Fruit fly (Drosophila melanogaster) whole organism, embryonic: Measurements from ENCODE around the gene CAH1.

Experiments
- Bdp1 ChIP-seq: fragments of 200-800 bp; sonication (Bioruptor generic); optimal IDR thresholded peaks from 3 replicates; lab custom pipeline; 2016; ENCODE audit warnings: missing biosample characterization, missing genetic modification characterization
- CG10431 ChIP-seq: fragments of 200-800 bp; sonication (Bioruptor generic); optimal IDR thresholded peaks from 3 replicates; lab custom pipeline; 2018; ENCODE audit warnings: missing biosample characterization, mild to moderate bottlenecking, missing genetic modification characterization
- CG11696 ChIP-seq: fragments of 200-800 bp; sonication (Bioruptor generic); IDR thresholded peaks from 2 replicates; pipeline ENCODE4 v1.3.6; 2022; ENCODE audit warnings: missing biosample characterization, missing genetic modification characterization
- CG12299 ChIP-seq: fragments of 200-800 bp; sonication (Bioruptor generic); optimal IDR thresholded peaks from 2 replicates; lab custom pipeline; 2018; ENCODE audit warnings: missing biosample characterization, mild to moderate bottlenecking, missing genetic modification characterization
- CG15073 ChIP-seq: fragments of 200-800 bp; sonication (Bioruptor generic); optimal IDR thresholded peaks from 2 replicates; lab custom pipeline; 2016; ENCODE audit warnings: missing biosample characterization, missing genetic modification characterization
- CG17802 ChIP-seq: fragments of 200-800 bp; sonication (Bioruptor generic); optimal IDR thresholded peaks from 2 replicates; lab custom pipeline; 2018; ENCODE audit warnings: missing biosample characterization, mild to moderate bottlenecking, missing genetic modification characterization, moderate library complexity
- CG17829 ChIP-seq: fragments of 200-800 bp; optimal IDR thresholded peaks from 2 replicates; lab custom pipeline; 2019; ENCODE audit warnings: missing biosample characterization, mild to moderate bottlenecking, missing genetic modification characterization, moderate library complexity
- CG17912 ChIP-seq: fragments of 200-800 bp; sonication (Bioruptor generic); optimal IDR thresholded peaks from 2 replicates; lab custom pipeline; 2018; ENCODE audit warnings: missing biosample characterization, mild to moderate bottlenecking, missing genetic modification characterization
- CG2875 ChIP-seq: fragments of 200-800 bp; sonication (Bioruptor generic); optimal IDR thresholded peaks from 2 replicates; lab custom pipeline; 2017; ENCODE audit warnings: missing biosample characterization, mild to moderate bottlenecking, missing genetic modification characterization, missing genetic modification reagents
- CG31224 ChIP-seq: fragments of 200-800 bp; sonication (Bioruptor generic); IDR thresholded peaks from 2 replicates; pipeline ENCODE4 v1.3.6; 2022; ENCODE audit warnings: missing biosample characterization, missing genetic modification characterization
- CG31441 ChIP-seq: fragments of 200-800 bp; sonication (Bioruptor generic); IDR thresholded peaks from 2 replicates; pipeline ENCODE4 v1.3.6; 2022; ENCODE audit warnings: missing biosample characterization, missing genetic modification characterization
- CG32767 ChIP-seq: fragments of 200-800 bp; sonication (Bioruptor generic); IDR thresholded peaks from 2 replicates; pipeline ENCODE4 v1.3.6; 2022; ENCODE audit warnings: missing biosample characterization, missing genetic modification characterization
- CG34376 ChIP-seq: fragments of 200-800 bp; sonication (Bioruptor generic); optimal IDR thresholded peaks from 2 replicates; lab custom pipeline; 2018; ENCODE audit warnings: missing biosample characterization, mild to moderate bottlenecking, missing genetic modification characterization
- CG4360 ChIP-seq: fragments of 200-800 bp; sonication (Bioruptor generic); IDR thresholded peaks from 2 replicates; pipeline ENCODE4 v1.3.6; 2022; ENCODE audit warnings: missing biosample characterization, missing genetic modification characterization
- CG4617 ChIP-seq: fragments of 200-800 bp; sonication (Bioruptor generic); optimal IDR thresholded peaks from 3 replicates; lab custom pipeline; 2016; ENCODE audit warnings: missing biosample characterization, missing genetic modification characterization, borderline replicate concordance
- CG4730 ChIP-seq: fragments of 200-800 bp; sonication (Bioruptor generic); IDR thresholded peaks from 2 replicates; pipeline ENCODE4 v1.3.6; 2022; ENCODE audit warnings: missing biosample characterization, missing genetic modification characterization
- CG4854 ChIP-seq: fragments of 200-800 bp; sonication (Bioruptor generic); optimal IDR thresholded peaks from 2 replicates; lab custom pipeline; 2016; ENCODE audit warnings: missing biosample characterization, missing genetic modification characterization, inconsistent platforms
- CG6683 ChIP-seq: fragments of 200-800 bp; sonication (Bioruptor generic); optimal IDR thresholded peaks from 2 replicates; lab custom pipeline; 2017; ENCODE audit warnings: missing biosample characterization, mild to moderate bottlenecking, missing genetic modification characterization, missing genetic modification reagents
- CG7372 ChIP-seq: fragments of 200-800 bp; sonication (Bioruptor generic); IDR thresholded peaks from 2 replicates; pipeline ENCODE4 v1.3.6; 2022; ENCODE audit warnings: missing biosample characterization, missing genetic modification characterization
- CG7556 ChIP-seq: fragments of 200-800 bp; sonication (Bioruptor generic); optimal IDR thresholded peaks from 2 replicates; lab custom pipeline; 2017; ENCODE audit warnings: missing biosample characterization, mild to moderate bottlenecking, missing genetic modification characterization
- CG7928 ChIP-seq: fragments of 200-800 bp; sonication (Bioruptor generic); optimal IDR thresholded peaks from 2 replicates; lab custom pipeline; 2017; ENCODE audit warnings: missing biosample characterization, mild to moderate bottlenecking, missing genetic modification characterization
- CG7963 ChIP-seq: fragments of 200-800 bp; sonication (Bioruptor generic); IDR thresholded peaks from 3 replicates; pipeline ENCODE4 v1.3.6; 2022; ENCODE audit warnings: missing biosample characterization, missing genetic modification characterization; ENCODE audit not compliant: partially characterized antibody
- CG9215 ChIP-seq: fragments of 200-800 bp; sonication (Bioruptor generic); IDR thresholded peaks from 2 replicates; pipeline ENCODE4 v1.3.6; 2022; ENCODE audit warnings: missing biosample characterization, missing genetic modification characterization
- CHES-1-like ChIP-seq: fragments of 200-800 bp; sonication (Bioruptor generic); optimal IDR thresholded peaks from 2 replicates; lab custom pipeline; 2016; ENCODE audit warnings: missing biosample characterization, missing genetic modification characterization
- Camta ChIP-seq: fragments of 200-800 bp; sonication (Bioruptor generic); optimal IDR thresholded peaks from 2 replicates; lab custom pipeline; 2016; ENCODE audit warnings: missing biosample characterization, missing genetic modification characterization
- Drgx ChIP-seq: fragments of 200-800 bp; sonication (Bioruptor generic); IDR thresholded peaks from 2 replicates; pipeline ENCODE4 v1.3.6; 2022; ENCODE audit warnings: missing biosample characterization, missing genetic modification characterization
- E2f2 ChIP-seq: fragments of 200-800 bp; sonication (Bioruptor generic); IDR thresholded peaks from 2 replicates; pipeline ENCODE4 v1.3.6; 2022; ENCODE audit warnings: missing biosample characterization, missing genetic modification characterization
- Elba2 ChIP-seq: fragments of 200-800 bp; sonication (Bioruptor generic); optimal IDR thresholded peaks from 3 replicates; lab custom pipeline; 2016; ENCODE audit warnings: missing biosample characterization, missing genetic modification characterization
- Fer2 ChIP-seq: fragments of 200-800 bp; sonication (Bioruptor generic); optimal IDR thresholded peaks from 2 replicates; lab custom pipeline; 2018; ENCODE audit warnings: missing biosample characterization, mild to moderate bottlenecking, missing genetic modification characterization, moderate library complexity
- HLH54F ChIP-seq: fragments of 200-800 bp; sonication (Bioruptor generic); optimal IDR thresholded peaks from 3 replicates; lab custom pipeline; 2016; ENCODE audit warnings: missing biosample characterization, missing genetic modification characterization
- Nf-YC ChIP-seq: fragments of 200-800 bp; optimal IDR thresholded peaks from 3 replicates; lab custom pipeline; 2019; ENCODE audit warnings: missing biosample characterization, mild to moderate bottlenecking, missing genetic modification characterization, moderate library complexity
- NfI ChIP-seq: fragments of 200-800 bp; sonication (Bioruptor generic); optimal IDR thresholded peaks from 3 replicates; lab custom pipeline; 2018; ENCODE audit warnings: missing biosample characterization, mild to moderate bottlenecking, missing genetic modification characterization, moderate library complexity
- Opbp ChIP-seq: fragments of 200-800 bp; sonication (Bioruptor generic); IDR thresholded peaks from 3 replicates; pipeline ENCODE4 v1.3.6; 2022; ENCODE audit warnings: missing biosample characterization, missing genetic modification characterization; ENCODE audit not compliant: partially characterized antibody
- Rfx ChIP-seq: fragments of 200-800 bp; sonication (Bioruptor generic); IDR thresholded peaks from 2 replicates; pipeline ENCODE4 v1.3.6; 2022; ENCODE audit warnings: missing biosample characterization, missing genetic modification characterization
- Scr ChIP-seq: fragments of 200-800 bp; sonication (Bioruptor generic); IDR thresholded peaks from 2 replicates; pipeline ENCODE4 v1.3.6; 2022; ENCODE audit warnings: missing biosample characterization, missing genetic modification characterization; ENCODE audit not compliant: partially characterized antibody
- ci ChIP-seq: fragments of 200-800 bp; sonication (Bioruptor generic); IDR thresholded peaks from 3 replicates; pipeline ENCODE4 v1.3.6; 2022; ENCODE audit warnings: missing biosample characterization, missing genetic modification characterization
- corto ChIP-seq: fragments of 200-800 bp; sonication (Bioruptor generic); optimal IDR thresholded peaks from 2 replicates; lab custom pipeline; 2016; ENCODE audit warnings: missing biosample characterization, mild to moderate bottlenecking, missing genetic modification characterization, moderate library complexity
- da ChIP-seq: fragments of 200-800 bp; sonication (Bioruptor generic); optimal IDR thresholded peaks from 2 replicates; lab custom pipeline; 2016; ENCODE audit warnings: missing biosample characterization, missing genetic modification characterization
- gsb ChIP-seq: fragments of 200-800 bp; sonication (Bioruptor generic); IDR thresholded peaks from 2 replicates; pipeline ENCODE4 v1.3.6; 2022; ENCODE audit warnings: missing biosample characterization, missing genetic modification characterization
- her ChIP-seq: fragments of 200-800 bp; sonication (Bioruptor generic); optimal IDR thresholded peaks from 2 replicates; lab custom pipeline; 2016; ENCODE audit warnings: missing biosample characterization, missing genetic modification characterization
- jigr1 ChIP-seq: fragments of 200-800 bp; sonication (Bioruptor generic); IDR thresholded peaks from 3 replicates; pipeline ENCODE4 v1.3.6; 2022; ENCODE audit warnings: missing biosample characterization, missing genetic modification characterization
- lola ChIP-seq, 3 experiments: fragments of >200 bp in 2 of 3; fragments of 200-800 bp in 1 of 3; sonication (Bioruptor generic) in 1 of 3; optimal IDR thresholded peaks; 2 replicates each; lab custom pipeline; 2017 to 2019; ENCODE audit warnings: missing biosample characterization in 3 of 3, missing genetic modification characterization in 3 of 3, mild to moderate bottlenecking in 1 of 3, moderate library complexity in 1 of 3
- oc ChIP-seq: fragments of 200-800 bp; sonication (Bioruptor generic); optimal IDR thresholded peaks from 2 replicates; lab custom pipeline; 2018; ENCODE audit warnings: missing biosample characterization, mild to moderate bottlenecking, missing genetic modification characterization, moderate library complexity
- phol ChIP-seq: fragments of 200-800 bp; sonication (Bioruptor generic); optimal IDR thresholded peaks from 3 replicates; lab custom pipeline; 2018; ENCODE audit warnings: missing biosample characterization, mild to moderate bottlenecking, missing genetic modification characterization, moderate library complexity
- pum ChIP-seq: fragments of 200-800 bp; sonication (Bioruptor generic); optimal IDR thresholded peaks from 2 replicates; lab custom pipeline; 2016; ENCODE audit warnings: missing biosample characterization, missing genetic modification characterization
- rib ChIP-seq: fragments of 200-800 bp; sonication (Bioruptor generic); IDR thresholded peaks from 2 replicates; pipeline ENCODE4 v1.3.6; 2022; ENCODE audit warnings: missing biosample characterization, missing genetic modification characterization
- sim ChIP-seq: fragments of 200-800 bp; sonication (Bioruptor generic); IDR thresholded peaks from 2 replicates; pipeline ENCODE4 v1.3.6; 2022; ENCODE audit warnings: missing biosample characterization, missing genetic modification characterization
- sna ChIP-seq: fragments of 200-800 bp; sonication (Bioruptor generic); IDR thresholded peaks from 2 replicates; pipeline ENCODE4 v1.3.6; 2022; ENCODE audit warnings: missing biosample characterization, missing genetic modification characterization; ENCODE audit not compliant: partially characterized antibody
- toy ChIP-seq: fragments of 200-800 bp; sonication (Bioruptor generic); IDR thresholded peaks from 2 replicates; pipeline ENCODE4 v1.3.6; 2022; ENCODE audit warnings: missing biosample characterization, missing genetic modification characterization
- twi ChIP-seq: fragments of 200-800 bp; optimal IDR thresholded peaks from 2 replicates; lab custom pipeline; 2019; ENCODE audit warnings: missing biosample characterization, mild to moderate bottlenecking, missing genetic modification characterization, moderate library complexity
- vnd ChIP-seq: fragments of 200-800 bp; sonication (Bioruptor generic); IDR thresholded peaks from 3 replicates; pipeline ENCODE4 v1.3.6; 2022; ENCODE audit warnings: missing biosample characterization, missing genetic modification characterization; ENCODE audit not compliant: partially characterized antibody

CAH1 gene

DNA sequence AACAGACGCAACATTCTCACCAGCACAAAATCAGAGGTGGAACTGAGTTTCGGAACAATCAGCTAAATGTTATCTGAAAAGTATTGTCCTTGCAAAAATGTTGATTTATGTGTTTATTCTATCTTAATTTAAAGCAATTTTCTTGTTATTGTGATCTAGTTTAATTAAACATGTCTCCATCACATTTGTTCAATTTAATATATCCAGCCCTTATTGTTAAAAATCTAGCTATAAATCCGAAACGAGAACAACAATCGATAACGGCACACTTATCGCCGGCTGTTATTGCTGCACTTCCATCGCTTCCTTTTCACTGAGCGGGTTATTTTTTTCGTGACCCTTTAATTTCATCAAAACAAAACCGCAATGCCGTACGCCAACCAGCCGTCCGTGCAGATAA lies 29.6 kb downstream of the CAH1 start, which contains the start of the genes GatC, PolG2 and Polr2C (continued):
- no peak for TF ChIP-seq CG2875 (GFP tag; lab: Kevin White, UChicago)
- no peak for TF ChIP-seq Drgx (GFP tag; lab: Robert Waterston, UW)
- TF ChIP-seq CG17829, result peak; percentile 53
- peak; percentile 73 for TF ChIP-seq CG7963 (GFP tag; lab: Robert Waterston, UW)
- peak; percentile 82 for TF ChIP-seq vnd
- no peak for TF ChIP-seq Fer2
- TF ChIP-seq CG17802 (tag; lab: Kevin White, UChicago), result peak; percentile 37
- no peak for TF ChIP-seq CG31441 (GFP tag; lab: Robert Waterston, UW)
- TF ChIP-seq her (GFP tag; lab: Kevin White, UChicago), result no peak
- TF ChIP-seq CG7556 (GFP tag; lab: Kevin White, UChicago), result no peak
- TF ChIP-seq CG34376 (GFP tag; lab: Kevin White, UChicago), result no peak
- TF ChIP-seq CG17912, result no peak
- TF ChIP-seq da, result peak; percentile 49
- TF ChIP-seq Opbp (GFP tag; lab: Robert Waterston, UW), result peak; percentile 79; the same call in 2 of the 3 replicates
- TF ChIP-seq Nf-YC (tag; lab: Kevin White, UChicago), result no peak
- TF ChIP-seq CG10431 (GFP tag; lab: Kevin White, UChicago), result no peak
- no peak for TF ChIP-seq CG31224
- no peak for TF ChIP-seq CG4730
- peak; percentile 67 for TF ChIP-seq Elba2 (GFP tag; lab: Kevin White, UChicago)
- TF ChIP-seq CG7928 (GFP tag; lab: Kevin White, UChicago), result peak; percentile 76
- TF ChIP-seq sna (GFP tag; lab: Robert Waterston, UW), result peak; percentile 81
- TF ChIP-seq oc, result no peak
- TF ChIP-seq CG12299, result peak; percentile 64
- no peak for TF ChIP-seq toy (GFP tag; lab: Robert Waterston, UW)
- peak; percentile 28 for TF ChIP-seq Bdp1
- TF ChIP-seq Camta (GFP tag; lab: Kevin White, UChicago), result no peak
- peak; percentile 15 for TF ChIP-seq pum (GFP tag; lab: Kevin White, UChicago)
- TF ChIP-seq twi, result peak; percentile 34
- no peak for TF ChIP-seq CG15073 (GFP tag; lab: Kevin White, UChicago)
- peak; percentile 55 for TF ChIP-seq phol (tag; lab: Kevin White, UChicago)
- peak; percentile 74 for TF ChIP-seq E2f2 (GFP tag; lab: Robert Waterston, UW)
- no peak for TF ChIP-seq corto (GFP tag; lab: Kevin White, UChicago)
- TF ChIP-seq ci (GFP tag; lab: Robert Waterston, UW), result peak; percentile 49
- TF ChIP-seq CG6683 (GFP tag; lab: Kevin White, UChicago), result no peak
- TF ChIP-seq sim (GFP tag; lab: Robert Waterston, UW), result no peak
- no peak for TF ChIP-seq CG11696
- peak; percentile 69 for TF ChIP-seq Rfx (GFP tag; lab: Robert Waterston, UW)
- TF ChIP-seq CG4360 (GFP tag; lab: Robert Waterston, UW), result no peak
- no peak for TF ChIP-seq gsb (GFP tag; lab: Robert Waterston, UW)
- peak; percentile 72 for TF ChIP-seq CHES-1-like
- TF ChIP-seq HLH54F (GFP tag; lab: Kevin White, UChicago), result peak; percentile 41
- TF ChIP-seq CG9215 (GFP tag; lab: Robert Waterston, UW), result peak; percentile 39; the same call in 1 of the 2 replicates
- TF ChIP-seq CG32767, result no peak
- peak; percentile 94 for TF ChIP-seq CG4617 (GFP tag; lab: Kevin White, UChicago)
- TF ChIP-seq Scr (GFP tag; lab: Robert Waterston, UW), result peak; percentile 79
- peak; percentile 60 for TF ChIP-seq NfI
- peak in 1 of 3 experiments; percentile 39 for TF ChIP-seq lola (GFP tag; optimal IDR thresholded peaks at IDR 0.05; lab: Kevin White, UChicago)
- TF ChIP-seq rib, result no peak
- TF ChIP-seq jigr1, result no peak
- TF ChIP-seq CG7372 (GFP tag; lab: Robert Waterston, UW), result no peak
- peak; percentile 2 for TF ChIP-seq CG4854 (GFP tag; lab: Kevin White, UChicago)
